Worm (Caenorhabditis elegans): ENCODE measurements around the gene T23G7.3.

T23G7.3 gene

ce11 chrII:9211684-9212083, 44.1 kb upstream of the T23G7.3 start (continued):
- no peak; the same call in 1 of the 2 replicates for TF ChIP-seq dmd-8 (GFP tag; IDR thresholded peaks at IDR 0.05)
- no peak for TF ChIP-seq zfp-2 (tag; optimal IDR thresholded peaks at IDR 0.05)
- TF ChIP-seq ztf-11 (tag; optimal IDR thresholded peaks at IDR 0.05) = no peak
- no peak for TF ChIP-seq nhr-28 (tag; optimal IDR thresholded peaks at IDR 0.05)
- TF ChIP-seq madf-5 (GFP tag; IDR thresholded peaks at IDR 0.05) = 0 out of 4 replicates have a peak, but pooled peaks of 1 of the 2 experiments have one; percentile 37
- TF ChIP-seq daf-19 (GFP tag; conservative IDR thresholded peaks at IDR 0.05) = no peak
- no peak for TF ChIP-seq Y105C5A.15 (GFP tag; IDR thresholded peaks at IDR 0.05)
- no peak for TF ChIP-seq pqm-1 (tag; optimal IDR thresholded peaks at IDR 0.05)
- no peak for TF ChIP-seq ztf-7 (tag; optimal IDR thresholded peaks at IDR 0.05)
- peak; percentile 62 for TF ChIP-seq lin-1 (GFP tag; IDR thresholded peaks at IDR 0.05)
- no peak for TF ChIP-seq mxl-3 (GFP tag; optimal IDR thresholded peaks at IDR 0.05)
- TF ChIP-seq ceh-20 (GFP tag; IDR thresholded peaks at IDR 0.05) = no peak
- no peak for TF ChIP-seq nhr-111 (GFP tag; optimal IDR thresholded peaks at IDR 0.05)
- TF ChIP-seq rbr-2 (tag; optimal IDR thresholded peaks at IDR 0.05) = peak; percentile 23
- no peak for TF ChIP-seq mdl-1 (tag; optimal IDR thresholded peaks at IDR 0.05)
- TF ChIP-seq mes-2 (tag; optimal IDR thresholded peaks at IDR 0.05; ENCODE audit: poor library complexity, severe bottlenecking) = peak; percentile 82
- no peak for TF ChIP-seq attf-4 (tag; optimal IDR thresholded peaks at IDR 0.05)
- TF ChIP-seq mdt-29 (GFP tag; IDR thresholded peaks at IDR 0.05) = peak; percentile 43; the same call in 1 of the 2 replicates

ce11 chrII:9210076-9210475, 42.4 kb upstream of the T23G7.3 start, which contains the start of gene ZK1067.4:
TSS of gene ZK1067.4 (plus strand) at chrII:9210376.
- no peak for TF ChIP-seq ceh-20 (GFP tag; IDR thresholded peaks at IDR 0.05)
- TF ChIP-seq unc-62 (GFP tag; optimal IDR thresholded peaks at IDR 0.05 in 1 of 2) = peak in 1 of 2 experiments; percentile 50
- no peak for TF ChIP-seq unc-62 (tag; optimal IDR thresholded peaks at IDR 0.05)
- TF ChIP-seq lin-29 (GFP tag; IDR thresholded peaks at IDR 0.05) = no peak

- TF ChIP-seq sdz-12 (GFP tag; optimal IDR thresholded peaks at IDR 0.05) = no peak
- TF ChIP-seq cey-2 (tag; optimal IDR thresholded peaks at IDR 0.05; ENCODE audit: borderline replicate concordance, insufficient read depth) = no peak
- TF ChIP-seq zip-2 (tag; optimal IDR thresholded peaks at IDR 0.05) = no peak
- no peak for TF ChIP-seq F26F4.8 (GFP tag; conservative IDR thresholded peaks at IDR 0.05)
- TF ChIP-seq F49E8.2 (tag; optimal IDR thresholded peaks at IDR 0.05; ENCODE audit: borderline replicate concordance) = no peak
- no peak for TF ChIP-seq ZK337.2 (GFP tag; IDR thresholded peaks at IDR 0.05)
- TF ChIP-seq ceh-62 (tag; optimal IDR thresholded peaks at IDR 0.05) = no peak
- TF ChIP-seq ceh-82 (tag; optimal IDR thresholded peaks at IDR 0.05) = no peak
- TF ChIP-seq zip-11 (GFP tag; IDR thresholded peaks at IDR 0.05) = no peak
- TF ChIP-seq attf-4 (tag; optimal IDR thresholded peaks at IDR 0.05) = no peak
- no peak for TF ChIP-seq tag-97 (GFP tag; IDR thresholded peaks at IDR 0.05)
- TF ChIP-seq lin-1 (GFP tag; IDR thresholded peaks at IDR 0.05) = no peak
- TF ChIP-seq aha-1 (tag) = no peak
- TF ChIP-seq dpl-1 (GFP tag; optimal IDR thresholded peaks at IDR 0.05) = no peak
These were observed 29.6 kb upstream of the T23G7.3 start, which contains the start of gene let-23 for ce11 chrII:9197212-9197611. TSS of gene let-23 (plus strand) at chrII:9197512.

- TF ChIP-seq F44E2.7 (GFP tag; IDR thresholded peaks at IDR 0.05) (no peak), pqm-1 (tag; optimal IDR thresholded peaks at IDR 0.05) (peak; percentile 86), nhr-28 (tag; optimal IDR thresholded peaks at IDR 0.05) (peak; percentile 43), zag-1 (tag; optimal IDR thresholded peaks at IDR 0.05) (no peak), dve-1 (tag; optimal IDR thresholded peaks at IDR 0.05; ENCODE audit: insufficient read depth) (peak; percentile 46), lim-7 (GFP tag; IDR thresholded peaks at IDR 0.05) (no peak), mep-1 (tag; optimal IDR thresholded peaks at IDR 0.05) (peak; percentile 2), dmd-6 (GFP tag; IDR thresholded peaks at IDR 0.05) (peak; percentile 58; the same call in 1 of the 2 replicates), spr-3 (GFP tag; optimal IDR thresholded peaks at IDR 0.05) (no peak), hlh-30 (tag; optimal IDR thresholded peaks at IDR 0.05; ENCODE audit: insufficient read depth) (peak; percentile 53), daf-16 (GFP tag; optimal IDR thresholded peaks at IDR 0.05) (no peak), daf-16 (tag; optimal IDR thresholded peaks at IDR 0.05) (peak; percentile 79), hmg-1.1 (GFP tag; IDR thresholded peaks at IDR 0.05) (no peak), hlh-11 (tag; optimal IDR thresholded peaks at IDR 0.05) (peak; percentile 67)
These were observed 28.7 kb upstream of the T23G7.3 start for ce11 chrII:9196325-9196724.
